Worm (Caenorhabditis elegans) whole organism, young adult: ENCODE measurements around the gene sra-1.

ENCODE experiments used
- B0035.1 ChIP-seq: sonication (generic microtip); optimal IDR thresholded peaks from 2 replicates; lab custom pipeline; 2016; ENCODE audit warnings: missing genetic modification characterization, mild to moderate bottlenecking, missing compliant biosample characterization, missing genotype, missing genetic modification reagents
- C06A6.2 ChIP-seq: fragments of 200-800 bp; sonication (Bioruptor generic); conservative IDR thresholded peaks from 2 replicates; pipeline ENCODE4 v1.3.6; 2022; ENCODE audit warnings: missing genetic modification characterization, missing compliant biosample characterization
- F57A8.1 ChIP-seq: fragments of 200-800 bp; sonication (Bioruptor generic); optimal IDR thresholded peaks from 2 replicates; lab custom pipeline; 2018; ENCODE audit warnings: mild to moderate bottlenecking, missing genetic modification characterization, moderate library complexity, missing compliant biosample characterization
- F57C9.4 ChIP-seq: sonication (generic microtip); optimal IDR thresholded peaks from 2 replicates; lab custom pipeline; 2017; ENCODE audit warnings: mild to moderate bottlenecking, missing genetic modification characterization, missing compliant biosample characterization
- K11D2.4 ChIP-seq: fragments of 200-800 bp; sonication (Bioruptor generic); IDR thresholded peaks from 2 replicates; pipeline ENCODE4 v1.3.6; 2022; ENCODE audit warnings: missing genetic modification reagents, missing genetic modification characterization, missing compliant biosample characterization
- K12H6.12 ChIP-seq: fragments of 200-800 bp; sonication (Bioruptor generic); optimal IDR thresholded peaks from 2 replicates; lab custom pipeline; 2018; ENCODE audit warnings: mild to moderate bottlenecking, missing genetic modification characterization, missing compliant biosample characterization
- Y53G8AR.9 ChIP-seq: fragments of 200-800 bp; sonication (Bioruptor generic); conservative IDR thresholded peaks from 2 replicates; pipeline ENCODE4 v1.3.6; 2022; ENCODE audit warnings: missing genetic modification reagents, missing genetic modification characterization, missing compliant biosample characterization
- Y67H2A.10 ChIP-seq: fragments of 200-800 bp; sonication (Bioruptor generic); conservative IDR thresholded peaks from 2 replicates; pipeline ENCODE4 v1.3.6; 2022; ENCODE audit warnings: missing genetic modification reagents, missing genetic modification characterization, missing compliant biosample characterization
- Y95B8A.8 ChIP-seq: fragments of 200-800 bp; sonication (Bioruptor generic); IDR thresholded peaks from 2 replicates; pipeline ENCODE4 v1.3.6; 2022; ENCODE audit warnings: missing genetic modification reagents, missing genetic modification characterization, missing compliant biosample characterization
- ama-1 ChIP-seq, 3 experiments: fragments of 150-350 bp in 1 of 3; sonication (generic microtip) in 2 of 3; optimal IDR thresholded peaks; 2 replicates each; lab custom pipeline; 2014 to 2018; ENCODE audit warnings: missing biosample characterization in 2 of 3, missing genetic modification characterization in 2 of 3, missing genetic modification reagents in 2 of 3
- aptf-2 ChIP-seq: fragments of 200-800 bp; sonication (Bioruptor generic); conservative IDR thresholded peaks from 2 replicates; pipeline ENCODE4 v1.3.6; 2022; ENCODE audit warnings: missing genetic modification reagents, missing genetic modification characterization, missing compliant biosample characterization
- attf-3 ChIP-seq: fragments of 200-800 bp; sonication (Bioruptor generic); conservative IDR thresholded peaks from 2 replicates; pipeline ENCODE4 v1.3.6; 2022; ENCODE audit warnings: missing genetic modification reagents, missing genetic modification characterization, missing compliant biosample characterization
- attf-6 ChIP-seq: fragments of 200-800 bp; sonication (Bioruptor generic); IDR thresholded peaks from 2 replicates; pipeline ENCODE4 v1.3.6; 2022; ENCODE audit warnings: missing genetic modification reagents, missing genetic modification characterization, missing compliant biosample characterization
- cebp-2 ChIP-seq: fragments of 200-800 bp; sonication (Bioruptor generic); IDR thresholded peaks from 2 replicates; pipeline ENCODE4 v1.3.6; 2022; ENCODE audit warnings: missing genetic modification characterization, missing compliant biosample characterization
- ceh-91 ChIP-seq: fragments of 200-800 bp; sonication (Bioruptor generic); IDR thresholded peaks from 2 replicates; pipeline ENCODE4 v1.3.6; 2022; ENCODE audit warnings: missing genetic modification reagents, missing genetic modification characterization, missing compliant biosample characterization
- efl-1 ChIP-seq: fragments of 150-350 bp; optimal IDR thresholded peaks from 2 replicates; lab custom pipeline; 2014; ENCODE audit warnings: missing biosample characterization, missing genetic modification reagents, missing genetic modification characterization
- ets-4 ChIP-seq: fragments of 200-800 bp; sonication (Bioruptor generic); optimal IDR thresholded peaks from 2 replicates; lab custom pipeline; 2018; ENCODE audit warnings: mild to moderate bottlenecking, missing genetic modification characterization, missing compliant biosample characterization
- fkh-3 ChIP-seq: sonication (generic microtip); optimal IDR thresholded peaks from 2 replicates; lab custom pipeline; 2016; ENCODE audit warnings: mild to moderate bottlenecking, missing genetic modification characterization, missing compliant biosample characterization
- gei-17 ChIP-seq: fragments of 200-800 bp; sonication (Bioruptor generic); optimal IDR thresholded peaks from 2 replicates; lab custom pipeline; 2018; ENCODE audit warnings: mild to moderate bottlenecking, missing genetic modification characterization, missing compliant biosample characterization
- hlh-12 ChIP-seq: sonication (generic microtip); optimal IDR thresholded peaks from 2 replicates; lab custom pipeline; 2016; ENCODE audit warnings: missing genetic modification characterization, missing compliant biosample characterization
- hlh-26 ChIP-seq: fragments of 200-800 bp; sonication (Bioruptor generic); conservative IDR thresholded peaks from 2 replicates; pipeline ENCODE4 v1.3.6; 2022; ENCODE audit warnings: missing genetic modification reagents, missing genetic modification characterization, missing compliant biosample characterization
- hmg-1.2 ChIP-seq: fragments of 200-800 bp; sonication (Bioruptor generic); IDR thresholded peaks from 2 replicates; pipeline ENCODE4 v1.3.6; 2022; ENCODE audit warnings: missing genetic modification reagents, missing genetic modification characterization, missing compliant biosample characterization
- hsf-1 ChIP-seq: fragments of 200-800 bp; sonication (Bioruptor generic); IDR thresholded peaks from 2 replicates; pipeline ENCODE4 v1.3.6; 2022; ENCODE audit warnings: missing genetic modification reagents, missing genetic modification characterization, missing compliant biosample characterization
- let-526 ChIP-seq: fragments of 200-800 bp; sonication (Bioruptor generic); IDR thresholded peaks from 2 replicates; pipeline ENCODE4 v1.3.6; 2022; ENCODE audit warnings: missing genetic modification reagents, missing genetic modification characterization, missing compliant biosample characterization
- let-607 ChIP-seq, 2 experiments: fragments of 200-800 bp in 1 of 2; sonication (Bioruptor generic) in 1 of 2; sonication (generic microtip) in 1 of 2; optimal IDR thresholded peaks; 2 replicates each; lab custom pipeline; 2016 to 2018; ENCODE audit warnings: mild to moderate bottlenecking in 2 of 2, missing compliant biosample characterization in 2 of 2, missing genetic modification characterization in 2 of 2, moderate library complexity in 2 of 2, missing genotype in 1 of 2
- madf-3 ChIP-seq: fragments of 200-800 bp; sonication (Bioruptor generic); IDR thresholded peaks from 2 replicates; pipeline ENCODE4 v1.3.6; 2022; ENCODE audit warnings: missing genetic modification reagents, missing genetic modification characterization, missing compliant biosample characterization
- madf-6 ChIP-seq: fragments of 200-800 bp; sonication (Bioruptor generic); IDR thresholded peaks from 2 replicates; pipeline ENCODE4 v1.3.6; 2022; ENCODE audit warnings: missing genetic modification reagents, missing genetic modification characterization, missing compliant biosample characterization
- madf-8 ChIP-seq: fragments of 200-800 bp; sonication (Bioruptor generic); conservative IDR thresholded peaks from 2 replicates; pipeline ENCODE4 v1.3.6; 2022; ENCODE audit warnings: missing genetic modification reagents, missing genetic modification characterization, missing compliant biosample characterization
- mel-28 ChIP-seq: sonication (generic microtip); optimal IDR thresholded peaks from 2 replicates; lab custom pipeline; 2016; ENCODE audit warnings: borderline replicate concordance, mild to moderate bottlenecking, missing genetic modification characterization, missing compliant biosample characterization
- nfya-1 ChIP-seq: sonication (generic microtip); optimal IDR thresholded peaks from 2 replicates; lab custom pipeline; 2017; ENCODE audit warnings: antibody characterized with exemption, missing compliant biosample characterization, missing genetic modification characterization, borderline replicate concordance; ENCODE audit not compliant: insufficient read depth
- nhr-179 ChIP-seq: sonication (generic microtip); optimal IDR thresholded peaks from 2 replicates; lab custom pipeline; 2016; ENCODE audit warnings: mild to moderate bottlenecking, missing genetic modification characterization, missing compliant biosample characterization
- pbrm-1 ChIP-seq: fragments of 200-800 bp; sonication (Bioruptor generic); IDR thresholded peaks from 2 replicates; pipeline ENCODE4 v1.3.6; 2022; ENCODE audit warnings: missing genetic modification reagents, missing genetic modification characterization, missing compliant biosample characterization
- sdz-38 ChIP-seq: sonication (generic microtip); optimal IDR thresholded peaks from 2 replicates; lab custom pipeline; 2016; ENCODE audit warnings: missing genotype, missing genetic modification characterization, missing compliant biosample characterization
- sea-2 ChIP-seq: fragments of 200-800 bp; sonication (Bioruptor generic); IDR thresholded peaks from 2 replicates; pipeline ENCODE4 v1.3.6; 2022; ENCODE audit warnings: missing genetic modification characterization, missing compliant biosample characterization
- somi-1 ChIP-seq: fragments of 200-800 bp; sonication (Bioruptor generic); optimal IDR thresholded peaks from 2 replicates; lab custom pipeline; 2018; ENCODE audit warnings: mild to moderate bottlenecking, missing genetic modification characterization, missing compliant biosample characterization
- unc-130 ChIP-seq: sonication (generic microtip); optimal IDR thresholded peaks from 2 replicates; lab custom pipeline; 2016; ENCODE audit warnings: missing genetic modification reagents, missing genetic modification characterization, missing compliant biosample characterization
- unc-62 ChIP-seq: fragments of 150-350 bp; optimal IDR thresholded peaks from 2 replicates; lab custom pipeline; 2014; ENCODE audit warnings: missing biosample characterization, missing genetic modification reagents, missing genetic modification characterization
- ztf-28 ChIP-seq: fragments of 200-800 bp; sonication (Bioruptor generic); IDR thresholded peaks from 2 replicates; pipeline ENCODE4 v1.3.6; 2022; ENCODE audit warnings: missing genetic modification reagents, missing genetic modification characterization, missing compliant biosample characterization
- ztf-3 ChIP-seq: fragments of 200-800 bp; sonication (Bioruptor generic); optimal IDR thresholded peaks from 2 replicates; lab custom pipeline; 2018; ENCODE audit warnings: mild to moderate bottlenecking, missing genetic modification characterization, missing compliant biosample characterization

The sra-1 gene

ce11 chrII:9559929-9560328, 38.5 kb upstream of the sra-1 start, which contains the start of gene F35H8.4:
Gene F35H8.4 (minus strand): TSS chrII:9560029.
- TF ChIP-seq mel-28 (tag; lab: Kevin White, UChicago) (no peak), hsf-1 (no peak), efl-1 (GFP tag; lab: Kevin White, UChicago) (no peak), sdz-38 (tag; lab: Kevin White, UChicago) (no peak), ztf-28 (GFP tag; lab: Robert Waterston, UW) (no peak), F57A8.1 (GFP tag; lab: Kevin White, UChicago) (no peak), ets-4 (GFP tag; lab: Kevin White, UChicago) (no peak), ztf-3 (GFP tag; lab: Kevin White, UChicago) (no peak), somi-1 (GFP tag; lab: Kevin White, UChicago) (no peak), gei-17 (no peak), fkh-3 (no peak), F57C9.4 (no peak), K12H6.12 (tag; lab: Kevin White, UChicago) (no peak)
- TF ChIP-seq, all 124 proteins: peak for 0

ce11 chrII:9558906-9559305, 37.4 kb upstream of the sra-1 start:
- TF ChIP-seq F57A8.1 (GFP tag; lab: Kevin White, UChicago) (no peak), unc-62 (GFP tag; lab: Kevin White, UChicago) (no peak), Y95B8A.8 (no peak), madf-3 (GFP tag; lab: Robert Waterston, UW) (no peak), cebp-2 (GFP tag; lab: Robert Waterston, UW) (no peak), madf-8 (no peak), K11D2.4 (no peak), sea-2 (GFP tag; lab: Robert Waterston, UW) (no peak)
- TF ChIP-seq, all 124 proteins: peak for 0

ce11 chrII:9557437-9558150, 36.1 kb upstream of the sra-1 start, which contains the start of gene zfp-2:
Gene zfp-2 (plus strand): TSS chrII:9557650.
- TF ChIP-seq attf-3 (GFP tag; lab: Robert Waterston, UW) (peak; percentile 90), Y53G8AR.9 (GFP tag; lab: Robert Waterston, UW) (no peak)

- no peak for TF ChIP-seq hmg-1.2 (GFP tag; lab: Robert Waterston, UW)
- TF ChIP-seq let-607 (tag; optimal IDR thresholded peaks at IDR 0.05; lab: Kevin White, UChicago), result no peak
- TF ChIP-seq B0035.1 (tag; lab: Kevin White, UChicago), result no peak
- no peak for TF ChIP-seq nhr-179 (tag; lab: Kevin White, UChicago)
- TF ChIP-seq unc-130, result no peak
- no peak for TF ChIP-seq pbrm-1
- no peak for TF ChIP-seq somi-1 (GFP tag; lab: Kevin White, UChicago)
- TF ChIP-seq madf-6 (GFP tag; lab: Robert Waterston, UW), result no peak
- TF ChIP-seq let-526 (GFP tag; lab: Robert Waterston, UW), result no peak
- no peak for TF ChIP-seq sdz-38 (tag; lab: Kevin White, UChicago)
- no peak for TF ChIP-seq ceh-91 (GFP tag; lab: Robert Waterston, UW)
- TF ChIP-seq aptf-2 (GFP tag; lab: Robert Waterston, UW), result no peak
- TF ChIP-seq hlh-26 (GFP tag; lab: Robert Waterston, UW), result no peak
- TF ChIP-seq hlh-12 (tag; lab: Kevin White, UChicago), result no peak
- no peak for TF ChIP-seq attf-6 (GFP tag; lab: Robert Waterston, UW)
- TF ChIP-seq nfya-1 (tag; lab: Kevin White, UChicago), result no peak
- TF ChIP-seq C06A6.2 (GFP tag; lab: Robert Waterston, UW), result no peak
- no peak for TF ChIP-seq Y67H2A.10 (GFP tag; lab: Robert Waterston, UW)
- TF ChIP-seq ama-1 (optimal IDR thresholded peaks at IDR 0.05; lab: Kevin White, UChicago), result no peak
- TF ChIP-seq ama-1 (GFP tag; optimal IDR thresholded peaks at IDR 0.05; lab: Kevin White, UChicago), result no peak
- no peak for TF ChIP-seq hsf-1
- TF ChIP-seq, all 124 proteins: peak for 0
Measured at ce11 chrII:9556582-9556981, 35.1 kb upstream of the sra-1 start.
